Fruit fly (Drosophila melanogaster) whole organism, embryonic: ENCODE data around the gene CG10232.
A peak's percentile ranks its signal among the peaks of the same experiment; 100 is the strongest.

ENCODE experiments used
- Asciz ChIP-seq: fragments of 200-800 bp; sonication (Bioruptor generic); optimal IDR thresholded peaks from 2 replicates; lab custom pipeline; 2017; ENCODE audit warnings: missing biosample characterization, mild to moderate bottlenecking, missing genetic modification characterization, missing genetic modification reagents
- B-H2 ChIP-seq: fragments of 200-800 bp; sonication (Bioruptor generic); optimal IDR thresholded peaks from 2 replicates; lab custom pipeline; 2018; ENCODE audit warnings: missing biosample characterization, mild to moderate bottlenecking, missing genetic modification characterization
- CG10147 ChIP-seq: fragments of 200-800 bp; sonication (Bioruptor generic); optimal IDR thresholded peaks from 2 replicates; lab custom pipeline; 2019; ENCODE audit warnings: missing biosample characterization, mild to moderate bottlenecking, missing genetic modification characterization, moderate library complexity
- CG10565 ChIP-seq: fragments of 200-800 bp; sonication (Bioruptor generic); optimal IDR thresholded peaks from 3 replicates; lab custom pipeline; 2016; ENCODE audit warnings: missing biosample characterization, mild to moderate bottlenecking, missing genetic modification characterization
- CG12744 ChIP-seq: fragments of 200-800 bp; sonication (Bioruptor generic); optimal IDR thresholded peaks from 2 replicates; lab custom pipeline; 2016; ENCODE audit warnings: missing biosample characterization, missing genetic modification characterization
- CG12769 ChIP-seq: fragments of 200-800 bp; sonication (Bioruptor generic); optimal IDR thresholded peaks from 2 replicates; lab custom pipeline; 2019; ENCODE audit warnings: missing biosample characterization, mild to moderate bottlenecking, missing genetic modification characterization, moderate library complexity
- CG13624 ChIP-seq: fragments of 200-800 bp; sonication (Bioruptor generic); optimal IDR thresholded peaks from 2 replicates; lab custom pipeline; 2016; ENCODE audit warnings: missing biosample characterization, missing genetic modification characterization
- CG15269 ChIP-seq: fragments of 200-800 bp; sonication (Bioruptor generic); optimal IDR thresholded peaks from 2 replicates; lab custom pipeline; 2018; ENCODE audit warnings: missing biosample characterization, mild to moderate bottlenecking, missing genetic modification characterization, moderate library complexity
- CG16813 ChIP-seq: fragments of 200-800 bp; sonication (Bioruptor generic); IDR thresholded peaks from 3 replicates; pipeline ENCODE4 v1.3.6; 2022; ENCODE audit warnings: missing biosample characterization, missing genetic modification characterization; ENCODE audit not compliant: partially characterized antibody
- CG17568 ChIP-seq: fragments of 200-800 bp; sonication (Bioruptor generic); optimal IDR thresholded peaks from 2 replicates; lab custom pipeline; 2018; ENCODE audit warnings: missing biosample characterization, mild to moderate bottlenecking, missing genetic modification characterization, moderate library complexity
- CG2116 ChIP-seq: fragments of 200-800 bp; sonication (Bioruptor generic); optimal IDR thresholded peaks from 3 replicates; lab custom pipeline; 2018; ENCODE audit warnings: missing biosample characterization, mild to moderate bottlenecking, missing genetic modification characterization
- CG2875 ChIP-seq: fragments of 200-800 bp; sonication (Bioruptor generic); optimal IDR thresholded peaks from 2 replicates; lab custom pipeline; 2017; ENCODE audit warnings: missing biosample characterization, mild to moderate bottlenecking, missing genetic modification characterization, missing genetic modification reagents
- CG30403 ChIP-seq: fragments of 200-800 bp; sonication (Bioruptor generic); optimal IDR thresholded peaks from 3 replicates; lab custom pipeline; 2016; ENCODE audit warnings: missing biosample characterization, missing genetic modification characterization
- CG3163 ChIP-seq: fragments of 200-800 bp; sonication (Bioruptor generic); optimal IDR thresholded peaks from 3 replicates; lab custom pipeline; 2016; ENCODE audit warnings: missing biosample characterization, missing genetic modification characterization
- CG3838 ChIP-seq: fragments of 200-800 bp; sonication (Bioruptor generic); optimal IDR thresholded peaks from 3 replicates; lab custom pipeline; 2016; ENCODE audit warnings: missing biosample characterization, missing genetic modification characterization
- CG3847 ChIP-seq: fragments of 200-800 bp; sonication (Bioruptor generic); IDR thresholded peaks from 2 replicates; pipeline ENCODE4 v1.3.6; 2022; ENCODE audit warnings: missing biosample characterization, missing genetic modification characterization
- CG5180 ChIP-seq: fragments of 200-800 bp; sonication (Bioruptor generic); optimal IDR thresholded peaks from 3 replicates; lab custom pipeline; 2017; ENCODE audit warnings: missing biosample characterization, missing genetic modification characterization, mild to moderate bottlenecking, moderate library complexity, missing genetic modification reagents
- CG6654 ChIP-seq: fragments of 200-800 bp; sonication (Bioruptor generic); optimal IDR thresholded peaks from 2 replicates; lab custom pipeline; 2017; ENCODE audit warnings: missing biosample characterization, mild to moderate bottlenecking, missing genetic modification characterization
- Dref ChIP-seq: fragments of 200-800 bp; sonication (Bioruptor generic); IDR thresholded peaks from 2 replicates; pipeline ENCODE4 v1.3.6; 2022; ENCODE audit warnings: missing biosample characterization, missing genetic modification characterization
- Drgx ChIP-seq: fragments of 200-800 bp; sonication (Bioruptor generic); IDR thresholded peaks from 2 replicates; pipeline ENCODE4 v1.3.6; 2022; ENCODE audit warnings: missing biosample characterization, missing genetic modification characterization
- Fer2 ChIP-seq: fragments of 200-800 bp; sonication (Bioruptor generic); optimal IDR thresholded peaks from 2 replicates; lab custom pipeline; 2018; ENCODE audit warnings: missing biosample characterization, mild to moderate bottlenecking, missing genetic modification characterization, moderate library complexity
- HLH3B ChIP-seq: fragments of 200-800 bp; sonication (Bioruptor generic); IDR thresholded peaks from 2 replicates; pipeline ENCODE4 v1.3.6; 2022; ENCODE audit warnings: missing biosample characterization, missing genetic modification characterization
- Hey ChIP-seq: fragments of 200-800 bp; sonication (Bioruptor generic); optimal IDR thresholded peaks from 3 replicates; lab custom pipeline; 2018; ENCODE audit warnings: missing biosample characterization, mild to moderate bottlenecking, missing genetic modification characterization
- HmgZ ChIP-seq: fragments of 200-800 bp; sonication (Bioruptor generic); optimal IDR thresholded peaks from 2 replicates; lab custom pipeline; 2018; ENCODE audit warnings: missing biosample characterization, mild to moderate bottlenecking, missing genetic modification characterization
- Hmr ChIP-seq: fragments of 200-800 bp; sonication (Bioruptor generic); optimal IDR thresholded peaks from 3 replicates; lab custom pipeline; 2017; ENCODE audit warnings: mild to moderate bottlenecking, missing biosample characterization, missing genetic modification reagents, missing genetic modification characterization
- PHDP ChIP-seq: fragments of 200-800 bp; sonication (Bioruptor generic); optimal IDR thresholded peaks from 3 replicates; lab custom pipeline; 2018; ENCODE audit warnings: missing biosample characterization, mild to moderate bottlenecking, missing genetic modification characterization, moderate library complexity
- Poxn ChIP-seq: fragments of 200-800 bp; sonication (Bioruptor generic); IDR thresholded peaks from 2 replicates; pipeline ENCODE4 v1.3.6; 2022; ENCODE audit warnings: missing biosample characterization, missing genetic modification characterization
- Ptx1 ChIP-seq: fragments of 200-800 bp; sonication (Bioruptor generic); IDR thresholded peaks from 2 replicates; pipeline ENCODE4 v1.3.6; 2022; ENCODE audit warnings: missing biosample characterization, missing genetic modification characterization
- Six4 ChIP-seq: fragments of 200-800 bp; sonication (Bioruptor generic); optimal IDR thresholded peaks from 2 replicates; lab custom pipeline; 2016; ENCODE audit warnings: missing biosample characterization, missing genetic modification characterization
- Sry-β ChIP-seq: fragments of 200-800 bp; sonication (Bioruptor generic); optimal IDR thresholded peaks from 2 replicates; lab custom pipeline; 2018; ENCODE audit warnings: missing biosample characterization, mild to moderate bottlenecking, missing genetic modification characterization, moderate library complexity
- amos ChIP-seq: fragments of 200-800 bp; sonication (Bioruptor generic); IDR thresholded peaks from 2 replicates; pipeline ENCODE4 v1.3.6; 2022; ENCODE audit warnings: missing biosample characterization, missing genetic modification characterization; ENCODE audit not compliant: partially characterized antibody
- bigmax ChIP-seq: fragments of 200-800 bp; sonication (Bioruptor generic); optimal IDR thresholded peaks from 2 replicates; lab custom pipeline; 2018; ENCODE audit warnings: missing biosample characterization, mild to moderate bottlenecking, missing genetic modification characterization
- btn ChIP-seq: fragments of 200-800 bp; sonication (Bioruptor generic); optimal IDR thresholded peaks from 2 replicates; lab custom pipeline; 2016; ENCODE audit warnings: missing biosample characterization, missing genetic modification characterization
- eve ChIP-seq, 2 experiments: fragments of >200 bp; optimal IDR thresholded peaks; 2 replicates each; lab custom pipeline; 2017; ENCODE audit warnings: missing biosample characterization in 2 of 2, missing genetic modification characterization in 2 of 2
- fd3F ChIP-seq: fragments of 200-800 bp; sonication (Bioruptor generic); optimal IDR thresholded peaks from 2 replicates; lab custom pipeline; 2018; ENCODE audit warnings: missing biosample characterization, mild to moderate bottlenecking, missing genetic modification characterization, moderate library complexity
- fru ChIP-seq: fragments of >200 bp; optimal IDR thresholded peaks from 2 replicates; lab custom pipeline; 2017
- grn ChIP-seq: fragments of 200-800 bp; sonication (Bioruptor generic); optimal IDR thresholded peaks from 3 replicates; lab custom pipeline; 2017; ENCODE audit warnings: missing biosample characterization, missing genetic modification characterization
- gro ChIP-seq: fragments of 200-800 bp; sonication (Bioruptor generic); optimal IDR thresholded peaks from 2 replicates; lab custom pipeline; 2016; ENCODE audit warnings: missing biosample characterization, missing genetic modification characterization
- gt ChIP-seq: fragments of 200-800 bp; sonication (Bioruptor generic); IDR thresholded peaks from 2 replicates; pipeline ENCODE4 v1.3.6; 2022; ENCODE audit warnings: missing biosample characterization, missing genetic modification characterization
- ken ChIP-seq: fragments of 200-800 bp; sonication (Bioruptor generic); IDR thresholded peaks from 3 replicates; pipeline ENCODE4 v1.3.6; 2022; ENCODE audit warnings: missing biosample characterization, missing genetic modification characterization
- lbe ChIP-seq: fragments of 200-800 bp; sonication (Bioruptor generic); optimal IDR thresholded peaks from 2 replicates; lab custom pipeline; 2016; ENCODE audit warnings: missing biosample characterization, mild to moderate bottlenecking, missing genetic modification characterization
- lilli ChIP-seq: fragments of 200-800 bp; sonication (Bioruptor generic); optimal IDR thresholded peaks from 3 replicates; lab custom pipeline; 2016; ENCODE audit warnings: missing biosample characterization, missing genetic modification characterization
- mirr ChIP-seq: fragments of 200-800 bp; sonication (Bioruptor generic); optimal IDR thresholded peaks from 3 replicates; lab custom pipeline; 2018; ENCODE audit warnings: missing biosample characterization, mild to moderate bottlenecking, missing genetic modification characterization
- org-1 ChIP-seq: fragments of 200-800 bp; sonication (Bioruptor generic); optimal IDR thresholded peaks from 2 replicates; lab custom pipeline; 2017; ENCODE audit warnings: missing biosample characterization, missing genetic modification characterization
- pho ChIP-seq: fragments of 200-800 bp; sonication (Bioruptor generic); optimal IDR thresholded peaks from 2 replicates; lab custom pipeline; 2016; ENCODE audit warnings: missing biosample characterization, missing genetic modification characterization
- rib ChIP-seq: fragments of 200-800 bp; sonication (Bioruptor generic); IDR thresholded peaks from 2 replicates; pipeline ENCODE4 v1.3.6; 2022; ENCODE audit warnings: missing biosample characterization, missing genetic modification characterization
- run ChIP-seq: fragments of 200-800 bp; sonication (Bioruptor generic); optimal IDR thresholded peaks from 3 replicates; lab custom pipeline; 2018; ENCODE audit warnings: missing biosample characterization, mild to moderate bottlenecking, missing genetic modification characterization
- seq ChIP-seq: fragments of 200-800 bp; sonication (Bioruptor generic); IDR thresholded peaks from 2 replicates; pipeline ENCODE4 v1.3.6; 2022; ENCODE audit warnings: missing biosample characterization, missing genetic modification characterization
- sisA ChIP-seq: fragments of 200-800 bp; sonication (Bioruptor generic); IDR thresholded peaks from 2 replicates; pipeline ENCODE4 v1.3.6; 2022; ENCODE audit warnings: missing biosample characterization, missing genetic modification characterization
- unc-4 ChIP-seq: fragments of 200-800 bp; sonication (Bioruptor generic); IDR thresholded peaks from 2 replicates; pipeline ENCODE4 v1.3.6; 2022; ENCODE audit warnings: missing biosample characterization, missing genetic modification characterization; ENCODE audit not compliant: partially characterized antibody

Gene CG10232

DNA sequence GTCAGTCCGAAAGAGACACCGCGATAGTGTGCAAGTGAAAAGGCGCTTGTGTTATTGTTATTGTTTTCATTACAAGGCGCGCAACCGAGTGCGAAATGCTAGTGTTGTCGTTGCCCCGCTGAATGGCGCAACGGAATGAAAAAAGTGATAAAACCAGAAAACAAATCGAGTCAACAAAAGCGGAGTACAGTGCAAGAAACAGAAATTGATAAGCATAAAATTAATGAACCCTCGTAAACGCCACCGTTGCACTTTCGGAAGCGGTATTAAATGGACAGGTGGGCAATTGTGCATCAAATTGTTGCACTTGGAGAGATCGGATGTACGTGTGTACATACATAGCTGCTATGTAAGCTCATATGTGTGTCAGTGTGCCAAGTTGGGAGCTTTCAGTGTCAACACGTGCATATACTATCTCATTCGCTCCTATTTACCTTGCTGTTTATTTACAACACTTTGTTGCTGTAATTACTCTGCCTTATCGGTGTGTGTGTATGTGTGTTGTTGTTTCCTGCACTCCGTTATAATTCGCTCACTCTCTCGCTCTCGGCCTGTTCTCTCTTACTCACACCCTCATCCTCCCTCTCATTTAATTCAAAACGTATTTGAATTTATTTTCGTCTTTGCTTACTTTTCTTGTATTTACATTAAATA lies 2.1 kb upstream of the CG10232 start (continued):
- TF ChIP-seq sisA (GFP tag; lab: Robert Waterston, UW) (no peak), unc-4 (GFP tag; lab: Robert Waterston, UW) (no peak), CG12769 (tag; lab: Kevin White, UChicago) (no peak), CG3847 (GFP tag; lab: Robert Waterston, UW) (no peak), mirr (peak; percentile 74), CG30403 (GFP tag; lab: Kevin White, UChicago) (no peak), CG3838 (GFP tag; lab: Kevin White, UChicago) (no peak), CG12744 (no peak), gt (GFP tag; lab: Robert Waterston, UW) (no peak), rib (GFP tag; lab: Robert Waterston, UW) (peak; percentile 3; the same call in 1 of the 2 replicates), fru (lab: Kevin White, UChicago) (no peak), CG10565 (GFP tag; lab: Kevin White, UChicago) (no peak), CG17568 (GFP tag; lab: Kevin White, UChicago) (peak; percentile 48), lilli (GFP tag; lab: Kevin White, UChicago) (no peak), fd3F (no peak), CG2116 (GFP tag; lab: Kevin White, UChicago) (no peak), btn (GFP tag; lab: Kevin White, UChicago) (no peak), Sry-β (GFP tag; lab: Kevin White, UChicago) (peak; percentile 62), bigmax (GFP tag; lab: Kevin White, UChicago) (peak; percentile 26), CG6654 (GFP tag; lab: Kevin White, UChicago) (no peak), amos (no peak; the same call in 1 of the 2 replicates), Hmr (GFP tag; lab: Kevin White, UChicago) (peak; percentile 51), Poxn (no peak), run (tag; lab: Kevin White, UChicago) (peak; percentile 43), HLH3B (GFP tag; lab: Robert Waterston, UW) (peak; percentile 82; the same call in 1 of the 2 replicates), Fer2 (no peak), Six4 (GFP tag; lab: Kevin White, UChicago) (no peak), CG2875 (peak; percentile 68), CG10147 (GFP tag; lab: Kevin White, UChicago) (no peak), grn (GFP tag; lab: Kevin White, UChicago) (peak; percentile 71), Dref (GFP tag; lab: Robert Waterston, UW) (no peak), CG16813 (GFP tag; lab: Robert Waterston, UW) (no peak), CG3163 (no peak), ken (GFP tag; lab: Robert Waterston, UW) (0 out of 3 replicates have a peak, but pooled peaks have one; percentile 12), CG5180 (GFP tag; lab: Kevin White, UChicago) (peak; percentile 78), gro (no peak), eve (GFP tag; optimal IDR thresholded peaks at IDR 0.05; lab: Kevin White, UChicago) (peak in 1 of 2 experiments; percentile 85), Drgx (GFP tag; lab: Robert Waterston, UW) (peak; percentile 56; the same call in 1 of the 2 replicates), B-H2 (GFP tag; lab: Kevin White, UChicago) (no peak), CG15269 (tag; lab: Kevin White, UChicago) (peak; percentile 2), Asciz (GFP tag; lab: Kevin White, UChicago) (peak; percentile 96), HmgZ (peak; percentile 15), Hey (tag; lab: Kevin White, UChicago) (peak; percentile 47), Ptx1 (GFP tag; lab: Robert Waterston, UW) (peak; percentile 17; the same call in 1 of the 2 replicates), PHDP (tag; lab: Kevin White, UChicago) (peak; percentile 19), pho (GFP tag; lab: Kevin White, UChicago) (no peak), org-1 (GFP tag; lab: Kevin White, UChicago) (peak; percentile 46), lbe (GFP tag; lab: Kevin White, UChicago) (peak; percentile 39), seq (GFP tag; lab: Robert Waterston, UW) (peak; percentile 38; the same call in 1 of the 2 replicates), CG13624 (no peak)
